Worm (Caenorhabditis elegans) whole organism, late embryonic: ENCODE data around the gene best-17.

Experiments used
- C08G9.2 ChIP-seq: sonication (generic microtip); optimal IDR thresholded peaks from 2 replicates; lab custom pipeline; 2016; ENCODE audit warnings: mild to moderate bottlenecking, missing genetic modification characterization, moderate library complexity, missing compliant biosample characterization
- hlh-30 ChIP-seq: sonication (generic microtip); optimal IDR thresholded peaks from 2 replicates; lab custom pipeline; 2017; ENCODE audit warnings: antibody characterized with exemption, missing genetic modification characterization, missing compliant biosample characterization; ENCODE audit not compliant: insufficient read depth
- nfya-1 ChIP-seq: sonication (generic microtip); optimal IDR thresholded peaks from 2 replicates; lab custom pipeline; 2017; ENCODE audit warnings: missing genetic modification characterization, mild to moderate bottlenecking, missing compliant biosample characterization, antibody characterized with exemption, moderate library complexity
- pha-4 ChIP-seq: fragments of 150-350 bp; optimal IDR thresholded peaks from 2 replicates; lab custom pipeline; 2018; ENCODE audit warnings: missing biosample characterization, missing genetic modification reagents, missing genetic modification characterization
- ref-2 ChIP-seq: sonication (generic microtip); optimal IDR thresholded peaks from 2 replicates; lab custom pipeline; 2016; ENCODE audit warnings: missing genetic modification characterization, missing compliant biosample characterization
- syd-9 ChIP-seq: sonication (generic microtip); optimal IDR thresholded peaks from 2 replicates; lab custom pipeline; 2016; ENCODE audit warnings: mild to moderate bottlenecking, missing genetic modification characterization, moderate library complexity, missing compliant biosample characterization
- ztf-16 ChIP-seq: sonication (generic microtip); optimal IDR thresholded peaks from 2 replicates; lab custom pipeline; 2017; ENCODE audit warnings: missing genetic modification characterization, missing compliant biosample characterization

- no peak for TF ChIP-seq hlh-30 (tag; lab: Kevin White, UChicago)
- no peak for TF ChIP-seq nfya-1 (tag; lab: Kevin White, UChicago)
- no peak for TF ChIP-seq syd-9
- no peak for TF ChIP-seq ztf-16 (tag; lab: Kevin White, UChicago)
- no peak for TF ChIP-seq C08G9.2 (tag; lab: Kevin White, UChicago)
- no peak for TF ChIP-seq ref-2 (tag; lab: Kevin White, UChicago)
- no peak for TF ChIP-seq pha-4 (tag; lab: Kevin White, UChicago)
Observed at ce11 chrIII:609549-609948, at the start of gene best-17.
